Worm (Caenorhabditis elegans): ENCODE results near the gene nsph-4.2.

DNA sequence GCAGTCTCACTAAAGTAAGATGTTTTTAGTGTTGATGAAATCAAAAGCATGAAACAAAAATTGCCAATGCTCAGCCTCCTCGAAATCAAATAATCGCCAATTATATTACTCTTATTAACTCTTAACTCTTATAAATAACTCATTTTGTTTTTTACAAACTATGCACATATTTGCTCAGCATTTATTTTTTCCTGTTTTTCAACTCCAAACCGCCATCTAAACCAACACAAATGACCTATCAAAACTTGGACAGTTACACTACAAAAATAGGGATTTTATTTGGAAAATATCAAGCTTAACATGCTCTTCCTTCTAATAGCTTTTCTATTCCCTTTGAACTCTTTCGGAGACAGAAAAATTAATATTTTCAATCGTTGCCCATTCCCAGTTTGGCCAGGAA is 10.0 kb downstream of the nsph-4.2 start, which contains the start of gene thn-6:
- TF ChIP-seq ztf-11 (tag; optimal IDR thresholded peaks at IDR 0.05): no peak
- TF ChIP-seq nhr-76 (tag; optimal IDR thresholded peaks at IDR 0.05): no peak
- no peak for TF ChIP-seq nhr-12 (tag; optimal IDR thresholded peaks at IDR 0.05)
- no peak for TF ChIP-seq ceh-83 (GFP tag; optimal IDR thresholded peaks at IDR 0.05)
- no peak for TF ChIP-seq ham-2 (GFP tag; optimal IDR thresholded peaks at IDR 0.05)
